Fruit fly (Drosophila melanogaster): Measurements from ENCODE around the gene CG15042.

- TF ChIP-seq CG9215 (GFP tag; IDR thresholded peaks at IDR 0.05) (no peak), CG11093 (GFP tag; IDR thresholded peaks at IDR 0.05) (no peak), CG8478 (optimal IDR thresholded peaks at IDR 0.05) (no peak), az2 (GFP tag; optimal IDR thresholded peaks at IDR 0.05) (no peak), CG3281 (GFP tag; optimal IDR thresholded peaks at IDR 0.05) (no peak), Opbp (GFP tag; IDR thresholded peaks at IDR 0.05; ENCODE audit: partially characterized antibody) (no peak), CG7839 (tag; optimal IDR thresholded peaks at IDR 0.05) (no peak), CG8290 (GFP tag; optimal IDR thresholded peaks at IDR 0.05) (no peak), CG8290 (tag; optimal IDR thresholded peaks at IDR 0.05) (no peak), Asciz (GFP tag; optimal IDR thresholded peaks at IDR 0.05) (no peak), Kr (GFP tag; optimal IDR thresholded peaks at IDR 0.05) (no peak)
Observed at dm6 chrX:18575151-18575550, 47.1 kb upstream of the CG15042 start.
